Worm (Caenorhabditis elegans) whole organism, L3 larva: ENCODE data around the gene Y105C5B.18.

Source experiments
- R02D3.7 ChIP-seq: fragments of 150-350 bp; optimal IDR thresholded peaks from 2 replicates; lab custom pipeline; 2014; ENCODE audit warnings: missing biosample characterization, missing genetic modification characterization
- aly-2 ChIP-seq: fragments of 150-350 bp; optimal IDR thresholded peaks from 2 replicates; lab custom pipeline; 2014; ENCODE audit warnings: missing biosample characterization, missing genetic modification characterization
- ceh-28 ChIP-seq: fragments of 150-350 bp; optimal IDR thresholded peaks from 2 replicates; lab custom pipeline; 2014; ENCODE audit warnings: missing biosample characterization, missing genetic modification reagents, missing genetic modification characterization
- daf-12 ChIP-seq: fragments of 150-350 bp; optimal IDR thresholded peaks from 2 replicates; lab custom pipeline; 2014; ENCODE audit warnings: missing biosample characterization, missing genetic modification reagents, missing genetic modification characterization
- egl-5 ChIP-seq: fragments of 150-350 bp; optimal IDR thresholded peaks from 2 replicates; lab custom pipeline; 2017; ENCODE audit warnings: missing biosample characterization, missing genetic modification reagents, missing genetic modification characterization, inconsistent platforms
- elt-2 ChIP-seq: sonication (generic microtip); optimal IDR thresholded peaks from 2 replicates; lab custom pipeline; 2016; ENCODE audit warnings: missing genetic modification reagents, mild to moderate bottlenecking, missing genetic modification characterization, missing compliant biosample characterization
- elt-3 ChIP-seq, 3 experiments: fragments of 150-350 bp in 1 of 3; sonication (generic microtip) in 2 of 3; optimal IDR thresholded peaks; 2 replicates in 2 of 3; 4 replicates in 1 of 3; lab custom pipeline; 2014 to 2017; ENCODE audit warnings: missing biosample characterization in 3 of 3, missing genetic modification characterization in 3 of 3
- fkh-2 ChIP-seq: fragments of 150-350 bp; optimal IDR thresholded peaks from 2 replicates; lab custom pipeline; 2014; ENCODE audit warnings: missing biosample characterization, missing genetic modification reagents, missing genetic modification characterization
- fos-1 ChIP-seq: fragments of 150-350 bp; optimal IDR thresholded peaks from 2 replicates; lab custom pipeline; 2014; ENCODE audit warnings: missing biosample characterization, missing genetic modification characterization
- hmg-11 ChIP-seq: sonication (generic microtip); optimal IDR thresholded peaks from 2 replicates; lab custom pipeline; 2016; ENCODE audit warnings: missing genetic modification characterization, missing compliant biosample characterization
- lin-15B ChIP-seq: fragments of 150-350 bp; optimal IDR thresholded peaks from 2 replicates; lab custom pipeline; 2014; ENCODE audit warnings: missing biosample characterization, missing genetic modification characterization
- lin-39 ChIP-seq: fragments of 150-350 bp; optimal IDR thresholded peaks from 2 replicates; lab custom pipeline; 2018; ENCODE audit warnings: missing biosample characterization, missing genetic modification reagents, missing genetic modification characterization
- lsy-12 ChIP-seq: sonication (generic microtip); optimal IDR thresholded peaks from 2 replicates; lab custom pipeline; 2016; ENCODE audit warnings: mild to moderate bottlenecking, missing genetic modification characterization, missing compliant biosample characterization
- mdl-1 ChIP-seq: fragments of 150-350 bp; optimal IDR thresholded peaks from 2 replicates; lab custom pipeline; 2014; ENCODE audit warnings: missing biosample characterization, missing genetic modification characterization
- nfya-1 ChIP-seq: sonication (generic microtip); optimal IDR thresholded peaks from 2 replicates; lab custom pipeline; 2017; ENCODE audit warnings: missing genetic modification characterization, mild to moderate bottlenecking, missing compliant biosample characterization, antibody characterized with exemption, moderate library complexity; ENCODE audit not compliant: insufficient read depth
- nhr-11 ChIP-seq: fragments of 150-350 bp; optimal IDR thresholded peaks from 2 replicates; lab custom pipeline; 2014; ENCODE audit warnings: missing biosample characterization, missing genetic modification characterization
- nhr-23 ChIP-seq: fragments of 150-350 bp; optimal IDR thresholded peaks from 2 replicates; lab custom pipeline; 2014; ENCODE audit warnings: missing biosample characterization, missing genetic modification reagents, missing genetic modification characterization
- nhr-237 ChIP-seq: fragments of 150-350 bp; optimal IDR thresholded peaks from 2 replicates; lab custom pipeline; 2014; ENCODE audit warnings: missing biosample characterization, missing genetic modification characterization
- nhr-25 ChIP-seq: sonication (generic microtip); optimal IDR thresholded peaks from 2 replicates; lab custom pipeline; 2017; ENCODE audit warnings: missing biosample characterization, missing genetic modification characterization
- nhr-43 ChIP-seq: sonication (generic microtip); optimal IDR thresholded peaks from 2 replicates; lab custom pipeline; 2016; ENCODE audit warnings: mild to moderate bottlenecking, missing genetic modification characterization, missing compliant biosample characterization; ENCODE audit not compliant: poor library complexity, severe bottlenecking
- nhr-67 ChIP-seq: fragments of 150-350 bp; optimal IDR thresholded peaks from 2 replicates; lab custom pipeline; 2014; ENCODE audit warnings: missing biosample characterization, missing genetic modification characterization
- pha-4 ChIP-seq: fragments of 150-350 bp; optimal IDR thresholded peaks from 2 replicates; lab custom pipeline; 2014; ENCODE audit warnings: missing biosample characterization, missing genetic modification reagents, missing genetic modification characterization
- pqm-1 ChIP-seq: fragments of 150-350 bp; optimal IDR thresholded peaks from 2 replicates; lab custom pipeline; 2017; ENCODE audit warnings: missing biosample characterization, missing genetic modification characterization, inconsistent platforms
- snpc-4 ChIP-seq: fragments of 150-350 bp; optimal IDR thresholded peaks from 2 replicates; lab custom pipeline; 2014; ENCODE audit warnings: missing biosample characterization, missing genetic modification characterization
- tbx-2 ChIP-seq: sonication (generic microtip); optimal IDR thresholded peaks from 2 replicates; lab custom pipeline; 2016; ENCODE audit warnings: mild to moderate bottlenecking, missing genetic modification characterization, missing compliant biosample characterization
- unc-39 ChIP-seq: sonication (generic microtip); optimal IDR thresholded peaks from 4 replicates; lab custom pipeline; 2017; ENCODE audit warnings: missing biosample characterization, missing genetic modification characterization
- unc-62 ChIP-seq: fragments of 150-350 bp; sonication (generic microtip); optimal IDR thresholded peaks from 4 replicates; lab custom pipeline; 2014; ENCODE audit warnings: missing biosample characterization, missing genetic modification reagents, missing genetic modification characterization
- ztf-11 ChIP-seq: fragments of 150-350 bp; optimal IDR thresholded peaks from 2 replicates; lab custom pipeline; 2014; ENCODE audit warnings: missing biosample characterization, missing genetic modification characterization
- ztf-4 ChIP-seq: fragments of 150-350 bp; optimal IDR thresholded peaks from 2 replicates; lab custom pipeline; 2014; ENCODE audit warnings: missing biosample characterization, missing genetic modification characterization

Y105C5B.18 gene

DNA sequence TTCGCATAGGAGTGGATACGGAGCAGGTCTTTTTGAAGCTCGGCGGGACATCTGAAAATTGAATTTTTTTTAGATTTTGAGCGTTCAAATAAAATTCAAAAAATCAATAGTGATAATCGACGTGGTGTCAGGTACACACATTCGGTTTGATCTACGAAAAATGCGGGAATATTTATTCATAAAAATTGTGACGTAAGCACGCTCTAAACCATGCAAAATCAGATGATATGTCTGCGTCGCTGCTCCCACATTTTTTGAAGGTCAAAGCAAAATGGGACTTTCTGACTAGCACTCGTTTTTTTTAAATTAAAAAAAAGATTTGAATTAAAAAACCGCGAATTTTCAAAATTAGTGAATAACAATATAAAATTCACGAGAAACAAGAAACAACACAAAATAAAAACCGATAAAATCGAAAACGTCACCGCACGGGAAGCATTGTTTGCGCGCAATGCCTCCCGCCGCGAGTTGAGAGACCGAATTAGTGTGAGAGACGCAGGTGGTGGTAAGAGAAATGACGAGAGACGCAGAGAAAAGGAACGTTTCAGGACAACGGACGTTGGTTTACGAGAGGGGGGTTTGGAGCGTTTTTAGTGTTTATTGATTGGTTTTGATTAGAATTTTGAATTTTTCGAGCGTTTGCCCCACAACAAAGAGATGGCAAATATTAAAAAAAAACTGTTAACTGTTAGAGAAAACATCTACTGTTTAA, 19.7 kb downstream of the Y105C5B.18 start, which contains the start of gene Y105C5B.19:
Y105C5B.19 (minus strand) TSS at position 51 of the 712 bp plus-strand sequence.
- no peak for TF ChIP-seq egl-5 (tag; lab: Kevin White, UChicago)
- TF ChIP-seq nhr-25, result no peak
- TF ChIP-seq ceh-28 (tag; lab: Kevin White, UChicago), result peak; percentile 52
- peak; percentile 15 for TF ChIP-seq pqm-1 (tag; lab: Kevin White, UChicago)
- peak; percentile 86 for TF ChIP-seq hmg-11 (tag; lab: Kevin White, UChicago)
- peak; percentile 74 for TF ChIP-seq pha-4 (tag; lab: Kevin White, UChicago)
- TF ChIP-seq nhr-23 (tag; lab: Kevin White, UChicago), result no peak
- peak; percentile 46 for TF ChIP-seq lin-39 (tag; lab: Kevin White, UChicago)
- TF ChIP-seq daf-12 (tag; lab: Kevin White, UChicago), result no peak
- TF ChIP-seq elt-2, result peak; percentile 46
- peak; percentile 35 for TF ChIP-seq snpc-4 (tag; lab: Kevin White, UChicago)
- no peak for TF ChIP-seq mdl-1
- peak; percentile 62 for TF ChIP-seq nfya-1 (tag; lab: Kevin White, UChicago)
- peak; percentile 1 for TF ChIP-seq lin-15B (tag; lab: Kevin White, UChicago)
- no peak for TF ChIP-seq ztf-11 (tag; lab: Kevin White, UChicago)
- TF ChIP-seq, all 47 proteins: peak for 9

DNA sequence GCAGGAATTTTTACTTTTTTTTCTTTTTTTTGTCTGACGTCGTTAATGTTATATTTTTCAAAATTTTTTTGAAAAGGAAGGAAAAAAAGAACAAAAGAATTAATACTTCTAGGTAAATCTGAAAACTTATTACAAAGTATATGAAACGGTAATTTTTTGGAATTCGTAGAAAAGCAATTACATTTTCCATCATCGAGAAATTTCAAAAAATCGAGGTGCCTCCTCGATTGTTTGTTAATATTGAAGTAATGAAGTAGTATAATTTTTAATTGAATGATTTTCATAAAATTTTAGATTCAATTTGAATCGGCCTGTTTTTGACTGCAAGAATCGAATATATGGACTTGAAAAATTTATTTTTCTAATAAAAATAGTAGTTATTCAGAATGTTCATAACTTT, 27.0 kb downstream of the Y105C5B.18 start:
- TF ChIP-seq elt-3 (tag; optimal IDR thresholded peaks at IDR 0.05; lab: Kevin White, UChicago), result no peak
- TF ChIP-seq pqm-1 (tag; lab: Kevin White, UChicago), result no peak
- TF ChIP-seq fkh-2, result no peak
- TF ChIP-seq ztf-11 (tag; lab: Kevin White, UChicago), result no peak
- no peak for TF ChIP-seq ztf-4 (tag; lab: Kevin White, UChicago)
- no peak for TF ChIP-seq fos-1 (tag; lab: Kevin White, UChicago)
- TF ChIP-seq nhr-67 (tag; lab: Kevin White, UChicago), result no peak
- TF ChIP-seq nhr-11 (tag; lab: Kevin White, UChicago), result no peak
- TF ChIP-seq nhr-237 (tag; lab: Kevin White, UChicago), result no peak
- TF ChIP-seq unc-39 (tag; lab: Kevin White, UChicago), result no peak
- TF ChIP-seq nhr-43 (tag; lab: Kevin White, UChicago), result no peak

DNA sequence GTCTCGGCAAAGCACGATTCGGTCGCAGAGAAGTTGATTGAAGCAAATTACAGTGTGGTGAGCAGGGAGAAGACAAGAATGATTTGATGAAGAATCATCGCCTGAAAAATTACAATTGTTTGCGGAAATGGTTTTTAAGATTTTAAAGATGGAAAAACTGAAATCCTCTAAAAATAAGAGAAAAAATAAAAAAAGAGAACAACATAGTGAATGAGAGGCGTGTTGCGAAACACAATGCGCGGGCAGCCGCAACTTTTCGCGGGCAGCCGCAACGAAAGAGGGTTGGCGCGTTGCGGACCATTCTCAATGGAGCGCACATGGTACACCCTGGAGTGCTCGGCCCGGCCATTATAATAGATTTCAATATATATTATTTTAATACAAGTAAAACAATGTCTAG, 30.1 kb downstream of the Y105C5B.18 start, which contains the start of gene Y105C5B.20:
Y105C5B.20 (minus strand) TSS at position 101 of the 400 bp plus-strand sequence.
- TF ChIP-seq nhr-237 (tag; lab: Kevin White, UChicago), result no peak

DNA sequence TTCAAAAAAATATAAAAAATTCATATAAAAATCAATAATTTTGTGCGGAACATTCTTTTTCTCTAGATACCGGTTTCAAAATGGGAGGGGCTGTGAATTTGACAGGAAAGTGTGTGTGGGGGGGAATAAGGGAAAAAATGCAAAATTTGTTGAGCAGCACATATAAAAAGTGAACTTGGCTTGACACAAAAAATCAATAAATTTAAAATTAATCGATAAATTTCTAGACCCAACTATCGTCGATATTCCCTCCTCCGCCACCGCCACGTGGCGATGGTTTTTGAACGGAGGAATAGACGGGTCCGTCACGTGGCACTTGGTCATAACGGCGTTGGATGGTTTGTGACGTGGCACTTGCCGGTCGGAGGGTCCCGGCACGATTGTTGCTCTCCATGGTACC, 33.5 kb downstream of the Y105C5B.18 start:
- TF ChIP-seq ceh-28 (tag; lab: Kevin White, UChicago) (peak; percentile 32), aly-2 (tag; lab: Kevin White, UChicago) (no peak)

DNA sequence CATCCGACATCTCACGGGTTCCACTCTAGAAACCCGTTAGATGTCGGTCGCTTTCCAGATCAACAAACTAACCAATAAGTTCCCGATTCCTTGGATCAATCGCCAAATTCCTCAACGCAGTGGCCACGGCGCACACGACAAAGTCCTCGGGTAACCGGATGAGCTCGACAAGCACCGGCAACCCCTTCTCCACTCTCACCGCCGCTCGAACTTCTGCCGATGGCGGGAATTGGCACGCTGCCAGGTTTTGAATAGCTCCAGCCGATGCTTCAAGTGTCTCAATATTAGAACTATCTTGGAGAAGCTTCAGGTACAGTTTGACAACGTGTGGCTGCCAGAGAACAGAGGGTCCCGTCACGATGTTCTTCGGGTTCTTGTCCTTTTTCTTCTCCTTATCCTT, 35.3 kb downstream of the Y105C5B.18 start:
- TF ChIP-seq ztf-4 (tag; lab: Kevin White, UChicago) (no peak), snpc-4 (tag; lab: Kevin White, UChicago) (no peak), lsy-12 (tag; lab: Kevin White, UChicago) (no peak), unc-39 (tag; lab: Kevin White, UChicago) (no peak), R02D3.7 (no peak), ztf-11 (tag; lab: Kevin White, UChicago) (no peak), pqm-1 (tag; lab: Kevin White, UChicago) (no peak), elt-3 (tag; optimal IDR thresholded peaks at IDR 0.05; lab: Kevin White, UChicago) (no peak)

DNA sequence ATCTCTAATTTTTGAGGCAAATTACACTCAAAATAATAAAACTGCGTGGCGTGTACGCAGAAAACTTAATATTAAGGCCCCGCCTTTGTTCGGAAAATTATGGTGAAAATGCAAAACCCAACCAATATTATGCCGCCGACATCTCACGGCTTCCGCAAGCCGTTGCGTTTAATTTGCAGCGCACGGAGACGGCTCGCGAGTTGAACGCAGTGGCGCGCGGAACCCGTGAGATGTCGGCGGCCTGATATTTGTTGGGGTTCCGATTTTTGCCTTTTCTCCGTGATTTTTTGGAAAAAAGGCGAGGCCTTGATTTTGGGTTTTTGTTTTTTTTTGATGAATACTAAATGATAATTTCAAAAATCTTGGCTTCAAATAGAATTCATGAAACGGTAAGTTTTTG, 36.7 kb downstream of the Y105C5B.18 start:
- no peak for TF ChIP-seq pqm-1 (tag; lab: Kevin White, UChicago)
- TF ChIP-seq unc-62, result no peak
- TF ChIP-seq lsy-12 (tag; lab: Kevin White, UChicago), result no peak
- TF ChIP-seq lin-39 (tag; lab: Kevin White, UChicago), result no peak
- no peak for TF ChIP-seq tbx-2
- TF ChIP-seq, all 47 proteins: peak for 0
